Worm (Caenorhabditis elegans): ENCODE measurements around the gene C38C3.3.

Gene C38C3.3

ce11 chrV:1468905-1469304 lies 26.5 kb upstream of the C38C3.3 start:
- TF ChIP-seq sma-3 (GFP tag; optimal IDR thresholded peaks at IDR 0.05) = no peak
- no peak for TF ChIP-seq F13H6.1 (tag; optimal IDR thresholded peaks at IDR 0.05)

ce11 chrV:1471078-1471969 lies 24.1 kb upstream of the C38C3.3 start:
- TF ChIP-seq gmeb-1 (tag; optimal IDR thresholded peaks at IDR 0.05) = peak; percentile 91
- TF ChIP-seq mab-5 (tag; optimal IDR thresholded peaks at IDR 0.05) = peak; percentile 43
- no peak for TF ChIP-seq ceh-82 (tag; optimal IDR thresholded peaks at IDR 0.05)
- TF ChIP-seq peb-1 (tag; optimal IDR thresholded peaks at IDR 0.05) = no peak
- no peak for TF ChIP-seq egl-27 (tag; optimal IDR thresholded peaks at IDR 0.05)
- peak; percentile 86 for TF ChIP-seq skn-1 (tag; optimal IDR thresholded peaks at IDR 0.05)
- TF ChIP-seq mdl-1 (tag; optimal IDR thresholded peaks at IDR 0.05) = peak in 1 of 2 experiments; percentile 10
- TF ChIP-seq nhr-10 (tag; optimal IDR thresholded peaks at IDR 0.05) = no peak
- peak; percentile 44 for TF ChIP-seq F13H6.1 (tag; optimal IDR thresholded peaks at IDR 0.05)
- no peak for TF ChIP-seq nhr-23 (tag; optimal IDR thresholded peaks at IDR 0.05)
- TF ChIP-seq nhr-6 (tag; optimal IDR thresholded peaks at IDR 0.05) = peak; percentile 50
- no peak for TF ChIP-seq ama-1 (optimal IDR thresholded peaks at IDR 0.05)
- TF ChIP-seq lin-39 (tag; optimal IDR thresholded peaks at IDR 0.05) = no peak
- no peak for TF ChIP-seq mbf-1 (tag; optimal IDR thresholded peaks at IDR 0.05)
- TF ChIP-seq elt-3 (tag; optimal IDR thresholded peaks at IDR 0.05) = no peak
- TF ChIP-seq sem-4 (tag; optimal IDR thresholded peaks at IDR 0.05) = no peak
- TF ChIP-seq unc-39 (tag; optimal IDR thresholded peaks at IDR 0.05) = no peak
- no peak for TF ChIP-seq alr-1 (tag; optimal IDR thresholded peaks at IDR 0.05)
- TF ChIP-seq ztf-4 (tag; optimal IDR thresholded peaks at IDR 0.05) = peak; percentile 32
- no peak for TF ChIP-seq elt-1 (tag; optimal IDR thresholded peaks at IDR 0.05)
- peak in 1 of 2 experiments; percentile 82 for TF ChIP-seq lsy-2 (tag; optimal IDR thresholded peaks at IDR 0.05)
- TF ChIP-seq nhr-25 (tag; optimal IDR thresholded peaks at IDR 0.05) = peak; percentile 74
- TF ChIP-seq aly-2 (tag; optimal IDR thresholded peaks at IDR 0.05) = no peak
- TF ChIP-seq ZK546.5 (tag; optimal IDR thresholded peaks at IDR 0.05) = no peak
- no peak for TF ChIP-seq nhr-237 (tag; optimal IDR thresholded peaks at IDR 0.05)
- TF ChIP-seq unc-62 (GFP tag; optimal IDR thresholded peaks at IDR 0.05) = no peak
- TF ChIP-seq crh-2 (tag; optimal IDR thresholded peaks at IDR 0.05) = peak; percentile 72
- TF ChIP-seq ztf-11 (tag; optimal IDR thresholded peaks at IDR 0.05) = no peak
- TF ChIP-seq sma-3 (GFP tag; optimal IDR thresholded peaks at IDR 0.05) = peak; percentile 70
- TF ChIP-seq lin-11 (tag; optimal IDR thresholded peaks at IDR 0.05) = peak; percentile 14
- no peak for TF ChIP-seq nhr-12 (tag; optimal IDR thresholded peaks at IDR 0.05)
- TF ChIP-seq zag-1 (tag; optimal IDR thresholded peaks at IDR 0.05) = peak; percentile 53
- TF ChIP-seq nhr-21 (tag; optimal IDR thresholded peaks at IDR 0.05) = peak; percentile 58
- no peak for TF ChIP-seq Y55F3AM.14 (GFP tag; optimal IDR thresholded peaks at IDR 0.05)
- TF ChIP-seq C34F6.9 (tag; optimal IDR thresholded peaks at IDR 0.05) = peak; percentile 87
- peak; percentile 25 for TF ChIP-seq sma-9 (GFP tag; optimal IDR thresholded peaks at IDR 0.05)
- TF ChIP-seq sma-9 (tag; optimal IDR thresholded peaks at IDR 0.05) = no peak
- TF ChIP-seq nhr-77 (tag; optimal IDR thresholded peaks at IDR 0.05) = no peak
- TF ChIP-seq R02D3.7 (tag; optimal IDR thresholded peaks at IDR 0.05) = no peak
- TF ChIP-seq ceh-16 (tag; optimal IDR thresholded peaks at IDR 0.05) = no peak
- peak; percentile 87 for TF ChIP-seq lin-13 (GFP tag; optimal IDR thresholded peaks at IDR 0.05)
- no peak for TF ChIP-seq blmp-1 (tag; optimal IDR thresholded peaks at IDR 0.05; ENCODE audit: insufficient read depth)
- peak; percentile 63 for TF ChIP-seq fos-1 (tag; optimal IDR thresholded peaks at IDR 0.05)
- no peak for TF ChIP-seq nhr-11 (tag; optimal IDR thresholded peaks at IDR 0.05)
- peak; percentile 13 for TF ChIP-seq nhr-129 (tag; optimal IDR thresholded peaks at IDR 0.05)
- TF ChIP-seq ztf-1 (GFP tag; conservative IDR thresholded peaks at IDR 0.05) = no peak
- no peak for TF ChIP-seq dmd-4 (tag; optimal IDR thresholded peaks at IDR 0.05)
- TF ChIP-seq snpc-4 (tag; optimal IDR thresholded peaks at IDR 0.05) = no peak
- peak; percentile 96 for TF ChIP-seq unc-55 (GFP tag; optimal IDR thresholded peaks at IDR 0.05)
